Worm (Caenorhabditis elegans) whole organism, young adult: Measurements from ENCODE around the gene syx-16.

ENCODE experiments used
- F55B11.4 ChIP-seq: sonication (generic microtip); optimal IDR thresholded peaks from 2 replicates; lab custom pipeline; 2016; ENCODE audit warnings: missing compliant biosample characterization, missing genetic modification characterization, borderline replicate concordance; ENCODE audit not compliant: insufficient read depth
- ama-1 ChIP-seq, 3 experiments: fragments of 150-350 bp in 1 of 3; sonication (generic microtip) in 2 of 3; optimal IDR thresholded peaks; 2 replicates each; lab custom pipeline; 2014 to 2018; ENCODE audit warnings: missing biosample characterization in 2 of 3, missing genetic modification characterization in 2 of 3, missing genetic modification reagents in 2 of 3
- bed-1 ChIP-seq: fragments of 200-800 bp; sonication (Bioruptor generic); IDR thresholded peaks from 2 replicates; pipeline ENCODE4 v1.3.6; 2022; ENCODE audit warnings: missing genetic modification reagents, missing genetic modification characterization, missing compliant biosample characterization
- cebp-1 ChIP-seq, 2 experiments: fragments of 200-800 bp in 1 of 2; sonication (Bioruptor generic) in 1 of 2; sonication (generic microtip) in 1 of 2; IDR thresholded peaks in 1 of 2; optimal IDR thresholded peaks in 1 of 2; 2 replicates each; pipeline versions ENCODE4 v1.3.6 to Lab custom; 2017 to 2022; ENCODE audit warnings: missing compliant biosample characterization in 2 of 2, missing genetic modification characterization in 2 of 2, mild to moderate bottlenecking in 1 of 2, missing genetic modification reagents in 1 of 2, moderate library complexity in 1 of 2
- lin-35 ChIP-seq, 3 experiments: fragments of 150-350 bp in 2 of 3; sonication (generic microtip) in 1 of 3; optimal IDR thresholded peaks; 2 replicates each; lab custom pipeline; 2014 to 2018; ENCODE audit warnings: missing biosample characterization in 3 of 3, missing genetic modification characterization in 3 of 3, missing genetic modification reagents in 3 of 3
- lsy-27 ChIP-seq: sonication (generic microtip); optimal IDR thresholded peaks from 2 replicates; lab custom pipeline; 2017; ENCODE audit warnings: missing genetic modification characterization, mild to moderate bottlenecking, missing compliant biosample characterization, antibody characterized with exemption, missing genotype, borderline replicate concordance; ENCODE audit not compliant: insufficient read depth
- pha-4 ChIP-seq: fragments of 150-350 bp; sonication (generic microtip); optimal IDR thresholded peaks from 2 replicates; lab custom pipeline; 2014; ENCODE audit warnings: missing biosample characterization, missing genetic modification reagents, missing genetic modification characterization
- rcor-1 ChIP-seq: fragments of 200-800 bp; sonication (Bioruptor generic); IDR thresholded peaks from 2 replicates; pipeline ENCODE4 v1.3.6; 2022; ENCODE audit warnings: missing genetic modification reagents, missing genetic modification characterization, missing compliant biosample characterization
- ztf-6 ChIP-seq: fragments of 200-800 bp; sonication (Bioruptor generic); IDR thresholded peaks from 2 replicates; pipeline ENCODE4 v1.3.6; 2022; ENCODE audit warnings: missing genetic modification reagents, missing genetic modification characterization, missing compliant biosample characterization

DNA sequence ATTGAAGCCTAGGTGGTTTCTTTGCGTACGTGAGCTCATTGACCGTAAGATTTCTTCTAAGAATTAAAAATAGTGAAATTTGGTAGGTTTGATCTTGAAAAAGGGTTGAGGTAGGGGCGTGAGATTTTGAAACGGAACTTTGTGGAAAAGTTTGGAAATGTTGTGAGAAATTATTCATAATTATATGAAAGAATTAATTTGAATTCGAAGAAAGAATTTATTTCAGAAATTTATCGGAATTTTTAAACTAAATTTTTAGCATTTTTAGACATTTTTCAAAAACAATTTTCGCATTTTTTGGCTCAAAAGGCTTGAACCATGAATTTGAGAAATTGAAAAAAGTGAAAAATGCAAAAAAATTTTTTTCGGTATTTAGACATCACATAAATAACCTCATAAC is 5.3 kb upstream of the syx-16 start:
- TF ChIP-seq ztf-6 (GFP tag; lab: Robert Waterston, UW): no peak
- no peak for TF ChIP-seq pha-4 (tag; lab: Kevin White, UChicago)
- TF ChIP-seq ama-1 (optimal IDR thresholded peaks at IDR 0.05; lab: Kevin White, UChicago): no peak
- no peak for TF ChIP-seq ama-1 (GFP tag; optimal IDR thresholded peaks at IDR 0.05; lab: Kevin White, UChicago)
- no peak for TF ChIP-seq lin-35 (GFP tag; optimal IDR thresholded peaks at IDR 0.05; lab: Kevin White, UChicago)
- no peak for TF ChIP-seq cebp-1 (GFP tag; IDR thresholded peaks at IDR 0.05; lab: Robert Waterston, UW)
- TF ChIP-seq cebp-1 (tag; optimal IDR thresholded peaks at IDR 0.05; lab: Kevin White, UChicago): no peak
- TF ChIP-seq F55B11.4: no peak
- no peak for TF ChIP-seq lsy-27 (tag; lab: Kevin White, UChicago)
- no peak for TF ChIP-seq rcor-1 (GFP tag; lab: Robert Waterston, UW)
- no peak for TF ChIP-seq bed-1 (GFP tag; lab: Robert Waterston, UW)
